Fruit fly (Drosophila melanogaster): ENCODE data around the gene Gr63a.

dm6 chr3L:3933599-3933998 lies 37.2 kb upstream of the Gr63a start:
- TF ChIP-seq Hr96 (GFP tag; optimal IDR thresholded peaks at IDR 0.05) (no peak), Mnt (GFP tag; optimal IDR thresholded peaks at IDR 0.05) (no peak)

Measured in whole organism, adult.